Worm (Caenorhabditis elegans) whole organism, L1 larva: ENCODE measurements around the gene T28A11.17.

Source experiments
- aly-2 ChIP-seq: fragments of 150-350 bp; optimal IDR thresholded peaks from 2 replicates; lab custom pipeline; 2014; ENCODE audit warnings: missing biosample characterization, missing genetic modification characterization
- dpl-1 ChIP-seq, 3 experiments: fragments of 150-350 bp in 2 of 3; sonication (generic microtip) in 1 of 3; optimal IDR thresholded peaks; 2 replicates each; lab custom pipeline; 2014 to 2017; ENCODE audit warnings: missing biosample characterization in 3 of 3, missing genetic modification characterization in 3 of 3, missing genetic modification reagents in 3 of 3
- fkh-10 ChIP-seq: sonication (generic microtip); optimal IDR thresholded peaks from 2 replicates; lab custom pipeline; 2017; ENCODE audit warnings: missing biosample characterization, missing genetic modification reagents, missing genetic modification characterization
- jun-1 ChIP-seq: fragments of 150-350 bp; optimal IDR thresholded peaks from 2 replicates; lab custom pipeline; 2014; ENCODE audit warnings: missing biosample characterization, missing genetic modification reagents, missing genetic modification characterization
- lin-39 ChIP-seq: fragments of 150-350 bp; optimal IDR thresholded peaks from 2 replicates; lab custom pipeline; 2014; ENCODE audit warnings: missing biosample characterization, missing genetic modification reagents, missing genetic modification characterization
- lsy-2 ChIP-seq, 2 experiments: fragments of 150-350 bp; optimal IDR thresholded peaks; 2 replicates each; lab custom pipeline; 2014; ENCODE audit warnings: missing biosample characterization in 2 of 2, missing genetic modification characterization in 2 of 2
- nhr-11 ChIP-seq: fragments of 150-350 bp; optimal IDR thresholded peaks from 2 replicates; lab custom pipeline; 2014; ENCODE audit warnings: missing biosample characterization, missing genetic modification characterization
- nhr-28 ChIP-seq: fragments of 150-350 bp; optimal IDR thresholded peaks from 2 replicates; lab custom pipeline; 2014; ENCODE audit warnings: missing biosample characterization, missing genetic modification characterization
- nhr-77 ChIP-seq: fragments of 150-350 bp; optimal IDR thresholded peaks from 2 replicates; lab custom pipeline; 2014; ENCODE audit warnings: missing biosample characterization, missing genetic modification characterization
- pqm-1 ChIP-seq: sonication (generic microtip); optimal IDR thresholded peaks from 3 replicates; lab custom pipeline; 2017; ENCODE audit warnings: missing biosample characterization, missing genetic modification characterization
- rnt-1 ChIP-seq: sonication (generic microtip); optimal IDR thresholded peaks from 2 replicates; lab custom pipeline; 2016; ENCODE audit warnings: mild to moderate bottlenecking, missing genetic modification characterization, moderate library complexity, missing compliant biosample characterization
- sptf-1 ChIP-seq: fragments of 150-350 bp; optimal IDR thresholded peaks from 2 replicates; lab custom pipeline; 2014; ENCODE audit warnings: missing biosample characterization, missing genetic modification characterization
- zag-1 ChIP-seq: fragments of 150-350 bp; optimal IDR thresholded peaks from 2 replicates; lab custom pipeline; 2014; ENCODE audit warnings: missing biosample characterization, missing genetic modification characterization

ce11 chrV:3269407-3269806 lies 3.3 kb upstream of the T28A11.17 start, which contains the start of gene T28A11.19:
- TF ChIP-seq nhr-77 (tag; lab: Kevin White, UChicago) (no peak), nhr-11 (tag; lab: Kevin White, UChicago) (no peak), fkh-10 (GFP tag; lab: Kevin White, UChicago) (no peak), rnt-1 (tag; lab: Kevin White, UChicago) (peak; percentile 16), sptf-1 (tag; lab: Kevin White, UChicago) (no peak), nhr-28 (tag; lab: Kevin White, UChicago) (no peak), lin-39 (tag; lab: Kevin White, UChicago) (no peak), jun-1 (no peak), pqm-1 (tag; lab: Kevin White, UChicago) (no peak), zag-1 (tag; lab: Kevin White, UChicago) (no peak), dpl-1 (GFP tag; optimal IDR thresholded peaks at IDR 0.05; lab: Kevin White, UChicago) (no peak), lsy-2 (tag; optimal IDR thresholded peaks at IDR 0.05; lab: Kevin White, UChicago) (no peak), aly-2 (tag; lab: Kevin White, UChicago) (no peak)
